Worm (Caenorhabditis elegans) whole organism, mixed stage, embryonic: ENCODE data around the gene R05F9.9.
A peak's percentile ranks its signal among the peaks of the same experiment; 100 is the strongest.

Experiments used
- blmp-1 ChIP-seq: fragments of 150-350 bp; optimal IDR thresholded peaks from 2 replicates; lab custom pipeline; 2014; ENCODE audit warnings: missing biosample characterization, missing genetic modification characterization
- ceh-83 ChIP-seq: fragments of 200-800 bp; sonication (Bioruptor generic); optimal IDR thresholded peaks from 2 replicates; lab custom pipeline; 2018; ENCODE audit warnings: mild to moderate bottlenecking, missing genetic modification characterization, missing compliant biosample characterization
- ces-1 ChIP-seq: fragments of 150-350 bp; optimal IDR thresholded peaks from 2 replicates; lab custom pipeline; 2014; ENCODE audit warnings: missing biosample characterization, missing genetic modification reagents, missing genetic modification characterization
- elt-1 ChIP-seq: sonication (generic microtip); optimal IDR thresholded peaks from 2 replicates; lab custom pipeline; 2017; ENCODE audit warnings: missing genetic modification characterization, mild to moderate bottlenecking, missing compliant biosample characterization, antibody characterized with exemption, moderate library complexity, borderline replicate concordance; ENCODE audit not compliant: insufficient read depth
- mab-5 ChIP-seq: fragments of 150-350 bp; optimal IDR thresholded peaks from 2 replicates; lab custom pipeline; 2014; ENCODE audit warnings: missing biosample characterization, missing genetic modification characterization
- nhr-12 ChIP-seq: fragments of 150-350 bp; optimal IDR thresholded peaks from 2 replicates; lab custom pipeline; 2014; ENCODE audit warnings: missing biosample characterization, missing genetic modification characterization
- nhr-28 ChIP-seq: fragments of 150-350 bp; optimal IDR thresholded peaks from 2 replicates; lab custom pipeline; 2014; ENCODE audit warnings: missing biosample characterization, missing genetic modification characterization
- tbx-8 ChIP-seq: fragments of 200-800 bp; sonication (Bioruptor generic); optimal IDR thresholded peaks from 2 replicates; lab custom pipeline; 2018; ENCODE audit warnings: mild to moderate bottlenecking, missing genetic modification characterization, moderate library complexity, missing compliant biosample characterization
- unc-62 ChIP-seq: fragments of 150-350 bp; optimal IDR thresholded peaks from 2 replicates; lab custom pipeline; 2014; ENCODE audit warnings: missing biosample characterization, missing genetic modification reagents, missing genetic modification characterization

- TF ChIP-seq tbx-8 (GFP tag; lab: Kevin White, UChicago) (no peak), blmp-1 (tag; lab: Kevin White, UChicago) (no peak), ces-1 (GFP tag; lab: Kevin White, UChicago) (peak; percentile 93), nhr-12 (tag; lab: Kevin White, UChicago) (no peak), nhr-28 (tag; lab: Kevin White, UChicago) (no peak), ceh-83 (GFP tag; lab: Kevin White, UChicago) (no peak), mab-5 (no peak), unc-62 (peak; percentile 97), elt-1 (tag; lab: Kevin White, UChicago) (no peak)
Measured at ce11 chrII:4904277-4904676, 2.4 kb upstream of the R05F9.9 start.
